Worm (Caenorhabditis elegans) whole organism, young adult: Measurements from ENCODE around the gene mnr-1.
A peak's percentile ranks its signal among the peaks of the same experiment; 100 is the strongest.

Source experiments
- C17E4.6 ChIP-seq: fragments of 200-800 bp; sonication (Bioruptor generic); IDR thresholded peaks from 2 replicates; pipeline ENCODE4 v1.3.6; 2022; ENCODE audit warnings: missing genetic modification reagents, missing genetic modification characterization, missing compliant biosample characterization
- F52B5.7 ChIP-seq: sonication (generic microtip); optimal IDR thresholded peaks from 2 replicates; lab custom pipeline; 2016; ENCODE audit warnings: mild to moderate bottlenecking, missing genetic modification characterization, missing compliant biosample characterization
- Y53G8AR.9 ChIP-seq: fragments of 200-800 bp; sonication (Bioruptor generic); conservative IDR thresholded peaks from 2 replicates; pipeline ENCODE4 v1.3.6; 2022; ENCODE audit warnings: missing genetic modification reagents, missing genetic modification characterization, missing compliant biosample characterization
- Y79H2A.3 ChIP-seq: fragments of 200-800 bp; sonication (Bioruptor generic); conservative IDR thresholded peaks from 2 replicates; pipeline ENCODE4 v1.3.6; 2022; ENCODE audit warnings: missing genetic modification reagents, missing genetic modification characterization, missing compliant biosample characterization
- akir-1 ChIP-seq: fragments of 200-800 bp; sonication (Bioruptor generic); optimal IDR thresholded peaks from 2 replicates; lab custom pipeline; 2018; ENCODE audit warnings: mild to moderate bottlenecking, missing genetic modification characterization, moderate library complexity, missing compliant biosample characterization
- aptf-2 ChIP-seq: fragments of 200-800 bp; sonication (Bioruptor generic); conservative IDR thresholded peaks from 2 replicates; pipeline ENCODE4 v1.3.6; 2022; ENCODE audit warnings: missing genetic modification reagents, missing genetic modification characterization, missing compliant biosample characterization
- attf-3 ChIP-seq: fragments of 200-800 bp; sonication (Bioruptor generic); conservative IDR thresholded peaks from 2 replicates; pipeline ENCODE4 v1.3.6; 2022; ENCODE audit warnings: missing genetic modification reagents, missing genetic modification characterization, missing compliant biosample characterization
- bed-1 ChIP-seq: fragments of 200-800 bp; sonication (Bioruptor generic); IDR thresholded peaks from 2 replicates; pipeline ENCODE4 v1.3.6; 2022; ENCODE audit warnings: missing genetic modification reagents, missing genetic modification characterization, missing compliant biosample characterization
- ccch-3 ChIP-seq: fragments of 200-800 bp; sonication (Bioruptor generic); optimal IDR thresholded peaks from 2 replicates; lab custom pipeline; 2018; ENCODE audit warnings: mild to moderate bottlenecking, missing genetic modification characterization, missing compliant biosample characterization
- cebp-1 ChIP-seq, 2 experiments: fragments of 200-800 bp in 1 of 2; sonication (Bioruptor generic) in 1 of 2; sonication (generic microtip) in 1 of 2; IDR thresholded peaks in 1 of 2; optimal IDR thresholded peaks in 1 of 2; 2 replicates each; pipeline versions ENCODE4 v1.3.6 to Lab custom; 2017 to 2022; ENCODE audit warnings: missing compliant biosample characterization in 2 of 2, missing genetic modification characterization in 2 of 2, mild to moderate bottlenecking in 1 of 2, missing genetic modification reagents in 1 of 2, moderate library complexity in 1 of 2
- ceh-27 ChIP-seq: fragments of 200-800 bp; sonication (Bioruptor generic); optimal IDR thresholded peaks from 2 replicates; lab custom pipeline; 2018; ENCODE audit warnings: mild to moderate bottlenecking, missing genetic modification characterization, moderate library complexity, missing compliant biosample characterization
- ceh-79 ChIP-seq: sonication (generic microtip); optimal IDR thresholded peaks from 2 replicates; lab custom pipeline; 2017; ENCODE audit warnings: mild to moderate bottlenecking, missing genetic modification characterization, missing compliant biosample characterization
- ceh-91 ChIP-seq: fragments of 200-800 bp; sonication (Bioruptor generic); IDR thresholded peaks from 2 replicates; pipeline ENCODE4 v1.3.6; 2022; ENCODE audit warnings: missing genetic modification reagents, missing genetic modification characterization, missing compliant biosample characterization
- chd-7 ChIP-seq: sonication (generic microtip); optimal IDR thresholded peaks from 2 replicates; lab custom pipeline; 2016; ENCODE audit warnings: mild to moderate bottlenecking, missing genetic modification characterization, moderate library complexity, missing compliant biosample characterization
- dox-1 ChIP-seq: fragments of 200-800 bp; sonication (Bioruptor generic); IDR thresholded peaks from 2 replicates; pipeline ENCODE4 v1.3.6; 2022; ENCODE audit warnings: missing genetic modification reagents, missing genetic modification characterization, missing compliant biosample characterization
- dpff-1 ChIP-seq: sonication (generic microtip); optimal IDR thresholded peaks from 2 replicates; lab custom pipeline; 2017; ENCODE audit warnings: mild to moderate bottlenecking, missing genetic modification characterization, missing compliant biosample characterization
- dpl-1 ChIP-seq: fragments of 150-350 bp; optimal IDR thresholded peaks from 2 replicates; lab custom pipeline; 2014; ENCODE audit warnings: missing biosample characterization, missing genetic modification reagents, missing genetic modification characterization
- efl-1 ChIP-seq: fragments of 150-350 bp; optimal IDR thresholded peaks from 2 replicates; lab custom pipeline; 2014; ENCODE audit warnings: missing biosample characterization, missing genetic modification reagents, missing genetic modification characterization
- fkh-3 ChIP-seq: sonication (generic microtip); optimal IDR thresholded peaks from 2 replicates; lab custom pipeline; 2016; ENCODE audit warnings: mild to moderate bottlenecking, missing genetic modification characterization, missing compliant biosample characterization
- gei-17 ChIP-seq: fragments of 200-800 bp; sonication (Bioruptor generic); optimal IDR thresholded peaks from 2 replicates; lab custom pipeline; 2018; ENCODE audit warnings: mild to moderate bottlenecking, missing genetic modification characterization, missing compliant biosample characterization
- hlh-12 ChIP-seq: sonication (generic microtip); optimal IDR thresholded peaks from 2 replicates; lab custom pipeline; 2016; ENCODE audit warnings: missing genetic modification characterization, missing compliant biosample characterization
- hlh-26 ChIP-seq: fragments of 200-800 bp; sonication (Bioruptor generic); conservative IDR thresholded peaks from 2 replicates; pipeline ENCODE4 v1.3.6; 2022; ENCODE audit warnings: missing genetic modification reagents, missing genetic modification characterization, missing compliant biosample characterization
- hmg-20 ChIP-seq: fragments of 200-800 bp; sonication (Bioruptor generic); IDR thresholded peaks from 2 replicates; pipeline ENCODE4 v1.3.6; 2022; ENCODE audit warnings: missing genetic modification reagents, missing genetic modification characterization, missing compliant biosample characterization
- lag-1 ChIP-seq: fragments of 200-800 bp; sonication (Bioruptor generic); IDR thresholded peaks from 2 replicates; pipeline ENCODE4 v1.3.6; 2022; ENCODE audit warnings: missing genetic modification reagents, missing genetic modification characterization, missing compliant biosample characterization
- lin-26 ChIP-seq: fragments of 200-800 bp; sonication (Bioruptor generic); IDR thresholded peaks from 2 replicates; pipeline ENCODE4 v1.3.6; 2022; ENCODE audit warnings: missing genetic modification reagents, missing genetic modification characterization, missing compliant biosample characterization
- lin-54 ChIP-seq: fragments of 200-800 bp; sonication (Bioruptor generic); optimal IDR thresholded peaks from 2 replicates; lab custom pipeline; 2018; ENCODE audit warnings: mild to moderate bottlenecking, missing genetic modification characterization, missing compliant biosample characterization
- lsl-1 ChIP-seq: fragments of 200-800 bp; sonication (Bioruptor generic); optimal IDR thresholded peaks from 2 replicates; lab custom pipeline; 2018; ENCODE audit warnings: mild to moderate bottlenecking, missing genetic modification characterization, moderate library complexity, missing compliant biosample characterization
- lsy-27 ChIP-seq: sonication (generic microtip); optimal IDR thresholded peaks from 2 replicates; lab custom pipeline; 2017; ENCODE audit warnings: missing genetic modification characterization, mild to moderate bottlenecking, missing compliant biosample characterization, antibody characterized with exemption, missing genotype, borderline replicate concordance; ENCODE audit not compliant: insufficient read depth
- madf-10 ChIP-seq: sonication (generic microtip); optimal IDR thresholded peaks from 2 replicates; lab custom pipeline; 2016; ENCODE audit warnings: mild to moderate bottlenecking, missing genetic modification characterization, missing compliant biosample characterization
- madf-3 ChIP-seq: fragments of 200-800 bp; sonication (Bioruptor generic); IDR thresholded peaks from 2 replicates; pipeline ENCODE4 v1.3.6; 2022; ENCODE audit warnings: missing genetic modification reagents, missing genetic modification characterization, missing compliant biosample characterization
- madf-6 ChIP-seq: fragments of 200-800 bp; sonication (Bioruptor generic); IDR thresholded peaks from 2 replicates; pipeline ENCODE4 v1.3.6; 2022; ENCODE audit warnings: missing genetic modification reagents, missing genetic modification characterization, missing compliant biosample characterization
- mel-28 ChIP-seq: sonication (generic microtip); optimal IDR thresholded peaks from 2 replicates; lab custom pipeline; 2016; ENCODE audit warnings: borderline replicate concordance, mild to moderate bottlenecking, missing genetic modification characterization, missing compliant biosample characterization
- nfyb-1 ChIP-seq: fragments of 200-800 bp; sonication (Bioruptor generic); IDR thresholded peaks from 2 replicates; pipeline ENCODE4 v1.3.6; 2022; ENCODE audit warnings: missing genetic modification reagents, missing genetic modification characterization, missing compliant biosample characterization
- pha-4 ChIP-seq: fragments of 150-350 bp; sonication (generic microtip); optimal IDR thresholded peaks from 2 replicates; lab custom pipeline; 2014; ENCODE audit warnings: missing biosample characterization, missing genetic modification reagents, missing genetic modification characterization
- snpc-1.3 ChIP-seq: sonication (generic microtip); optimal IDR thresholded peaks from 2 replicates; lab custom pipeline; 2017; ENCODE audit warnings: missing genetic modification characterization, mild to moderate bottlenecking, missing compliant biosample characterization, antibody characterized with exemption, moderate library complexity, missing genotype, missing genetic modification reagents; ENCODE audit not compliant: insufficient read depth
- snpc-4 ChIP-seq, 5 experiments: fragments of 150-350 bp in 1 of 5; sonication (generic microtip) in 4 of 5; optimal IDR thresholded peaks; 2 replicates each; lab custom pipeline; 2014 to 2018; ENCODE audit warnings: missing genetic modification characterization in 5 of 5, missing biosample characterization in 3 of 5, antibody characterized with exemption in 2 of 5, mild to moderate bottlenecking in 2 of 5, missing compliant biosample characterization in 2 of 5, missing genotype in 2 of 5, moderate library complexity in 2 of 5, missing genetic modification reagents in 1 of 5
- tbx-9 ChIP-seq: sonication (generic microtip); optimal IDR thresholded peaks from 2 replicates; lab custom pipeline; 2016; ENCODE audit warnings: borderline replicate concordance, missing genetic modification characterization, inconsistent platforms, missing compliant biosample characterization
- unc-62 ChIP-seq: fragments of 150-350 bp; optimal IDR thresholded peaks from 2 replicates; lab custom pipeline; 2014; ENCODE audit warnings: missing biosample characterization, missing genetic modification reagents, missing genetic modification characterization
- ztf-28 ChIP-seq: fragments of 200-800 bp; sonication (Bioruptor generic); IDR thresholded peaks from 2 replicates; pipeline ENCODE4 v1.3.6; 2022; ENCODE audit warnings: missing genetic modification reagents, missing genetic modification characterization, missing compliant biosample characterization
- ztf-3 ChIP-seq: fragments of 200-800 bp; sonication (Bioruptor generic); optimal IDR thresholded peaks from 2 replicates; lab custom pipeline; 2018; ENCODE audit warnings: mild to moderate bottlenecking, missing genetic modification characterization, missing compliant biosample characterization

Gene mnr-1

DNA sequence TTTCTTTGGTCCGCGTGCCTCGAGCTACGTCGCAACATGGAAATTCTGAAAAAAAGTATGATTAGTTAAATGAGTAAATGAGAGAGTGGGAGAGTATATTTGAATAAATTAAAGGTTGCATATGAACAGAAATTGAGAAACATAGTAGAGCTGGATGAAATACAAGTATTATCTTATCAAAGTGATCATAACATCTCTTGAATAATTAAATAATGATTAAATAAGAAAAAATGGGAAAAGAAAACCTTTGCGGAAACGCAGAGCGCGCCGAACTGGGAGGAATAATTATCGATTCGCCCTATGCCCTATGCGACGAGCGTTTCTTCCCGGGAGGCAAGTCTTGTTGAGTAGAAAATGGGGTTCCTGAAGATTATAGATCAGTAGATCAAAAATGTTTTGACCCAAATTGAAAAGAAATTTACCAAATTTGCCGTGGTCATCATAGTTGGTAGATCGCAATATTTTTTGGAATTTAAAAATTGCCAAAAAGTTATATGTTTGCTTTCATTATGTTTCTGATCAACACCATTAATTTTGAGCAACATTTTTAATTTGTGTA is 35.1 kb downstream of the mnr-1 start, which contains the start of gene F53F8.3:
Gene F53F8.3, minus strand, starts transcription at position 51 of the 559 bp plus-strand sequence.
- TF ChIP-seq lin-54 (no peak), F52B5.7 (tag; lab: Kevin White, UChicago) (no peak), chd-7 (tag; lab: Kevin White, UChicago) (no peak), ztf-3 (GFP tag; lab: Kevin White, UChicago) (no peak), dpff-1 (tag; lab: Kevin White, UChicago) (no peak), ceh-27 (GFP tag; lab: Kevin White, UChicago) (no peak), Y53G8AR.9 (no peak), akir-1 (GFP tag; lab: Kevin White, UChicago) (no peak), madf-6 (GFP tag; lab: Robert Waterston, UW) (peak; percentile 58), efl-1 (peak; percentile 56), hlh-26 (GFP tag; lab: Robert Waterston, UW) (no peak), unc-62 (GFP tag; lab: Kevin White, UChicago) (no peak), pha-4 (tag; lab: Kevin White, UChicago) (no peak), attf-3 (GFP tag; lab: Robert Waterston, UW) (no peak), madf-3 (GFP tag; lab: Robert Waterston, UW) (no peak), aptf-2 (peak; percentile 95), madf-10 (no peak), tbx-9 (tag; lab: Kevin White, UChicago) (no peak), dox-1 (no peak), cebp-1 (GFP tag; IDR thresholded peaks at IDR 0.05; lab: Robert Waterston, UW) (no peak), cebp-1 (tag; optimal IDR thresholded peaks at IDR 0.05; lab: Kevin White, UChicago) (no peak), lin-26 (GFP tag; lab: Robert Waterston, UW) (no peak)

DNA sequence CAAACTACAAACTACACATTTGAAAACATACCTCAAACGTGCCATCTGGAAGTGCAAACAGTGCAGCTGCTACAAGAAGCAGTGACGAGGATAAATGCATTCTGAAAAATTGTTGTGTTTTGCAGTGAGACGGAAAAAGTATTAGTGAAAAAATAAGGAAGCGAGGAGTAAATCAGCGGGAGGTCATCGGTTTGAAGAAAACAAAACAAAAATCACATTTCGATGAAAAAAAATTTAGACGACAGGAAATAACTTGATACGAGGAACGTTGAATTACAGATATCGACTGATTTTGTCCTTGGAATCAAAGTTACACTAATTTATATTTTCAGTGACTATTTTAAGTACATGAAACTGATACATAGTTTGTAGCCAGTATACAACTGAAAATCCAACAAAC is 37.1 kb downstream of the mnr-1 start, which contains the start of gene F53F8.4:
Gene F53F8.4, minus strand, starts transcription at position 101 of the 400 bp plus-strand sequence.
- no peak for TF ChIP-seq snpc-4 (GFP tag; optimal IDR thresholded peaks at IDR 0.05; lab: Kevin White, UChicago)
- no peak for TF ChIP-seq snpc-4 (tag; optimal IDR thresholded peaks at IDR 0.05; lab: Kevin White, UChicago)
- TF ChIP-seq snpc-1.3 (tag; lab: Kevin White, UChicago) = no peak
- no peak for TF ChIP-seq dpl-1 (GFP tag; lab: Kevin White, UChicago)
- TF ChIP-seq, all 124 proteins: peak for 0

DNA sequence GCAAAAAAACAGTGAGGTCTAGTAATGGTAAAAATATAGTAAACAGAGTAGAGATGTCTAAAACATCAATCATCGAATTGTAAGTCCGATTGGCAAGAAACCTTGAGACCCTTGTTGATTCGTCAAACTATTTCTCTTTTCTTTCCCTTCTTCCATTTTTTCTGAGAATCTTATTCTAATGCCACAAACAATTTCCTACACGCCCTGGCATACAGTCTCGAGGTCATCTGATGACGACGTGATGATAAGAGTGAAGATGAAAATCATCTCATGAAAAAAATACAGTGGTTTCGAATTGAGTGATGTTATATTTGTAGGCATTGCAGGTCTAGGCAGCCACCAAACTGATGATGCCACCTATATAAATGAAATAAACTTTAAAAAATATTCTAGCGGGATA is 38.5 kb downstream of the mnr-1 start:
- TF ChIP-seq ceh-79 (no peak), ceh-27 (GFP tag; lab: Kevin White, UChicago) (no peak), hlh-12 (tag; lab: Kevin White, UChicago) (no peak), lsl-1 (GFP tag; lab: Kevin White, UChicago) (no peak), fkh-3 (tag; lab: Kevin White, UChicago) (no peak)

DNA sequence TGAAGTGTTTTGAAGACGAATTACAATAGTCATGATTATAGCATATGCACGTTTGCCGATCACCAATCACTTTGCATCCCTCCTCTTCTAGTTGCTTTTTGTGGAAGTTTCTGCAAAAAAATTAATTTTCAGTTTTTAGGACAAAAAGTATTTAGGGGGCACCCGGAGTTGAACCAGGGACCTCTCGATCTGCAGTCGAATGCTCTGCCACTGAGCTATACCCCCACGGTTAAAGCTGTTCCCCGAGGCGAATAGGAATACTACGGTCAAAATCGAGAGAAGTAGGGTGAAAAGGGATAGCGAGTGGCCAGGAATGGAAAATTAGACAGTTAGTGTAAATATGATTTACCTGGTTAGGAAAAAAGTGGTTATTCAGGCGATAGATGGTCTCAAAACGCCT is 39.5 kb downstream of the mnr-1 start:
- TF ChIP-seq dpl-1 (GFP tag; lab: Kevin White, UChicago) (no peak), Y79H2A.3 (no peak), lsy-27 (tag; lab: Kevin White, UChicago) (no peak), Y53G8AR.9 (peak; percentile 75; the same call in 1 of the 2 replicates), efl-1 (no peak), lin-26 (GFP tag; lab: Robert Waterston, UW) (peak; percentile 95), lag-1 (no peak), ccch-3 (GFP tag; lab: Kevin White, UChicago) (peak; percentile 45), lsl-1 (GFP tag; lab: Kevin White, UChicago) (peak; percentile 32), nfyb-1 (peak; percentile 84), pha-4 (tag; lab: Kevin White, UChicago) (no peak), lin-54 (peak; percentile 60), hmg-20 (peak; percentile 19; the same call in 1 of the 2 replicates), gei-17 (GFP tag; lab: Kevin White, UChicago) (peak; percentile 22), dpff-1 (tag; lab: Kevin White, UChicago) (no peak), ceh-91 (no peak), mel-28 (tag; lab: Kevin White, UChicago) (no peak), ztf-28 (GFP tag; lab: Robert Waterston, UW) (0 out of 2 replicates have a peak, but pooled peaks have one; percentile 24), C17E4.6 (no peak), bed-1 (GFP tag; lab: Robert Waterston, UW) (no peak)
